Worm (Caenorhabditis elegans): Measurements from ENCODE around the gene str-16.

Gene str-16

DNA sequence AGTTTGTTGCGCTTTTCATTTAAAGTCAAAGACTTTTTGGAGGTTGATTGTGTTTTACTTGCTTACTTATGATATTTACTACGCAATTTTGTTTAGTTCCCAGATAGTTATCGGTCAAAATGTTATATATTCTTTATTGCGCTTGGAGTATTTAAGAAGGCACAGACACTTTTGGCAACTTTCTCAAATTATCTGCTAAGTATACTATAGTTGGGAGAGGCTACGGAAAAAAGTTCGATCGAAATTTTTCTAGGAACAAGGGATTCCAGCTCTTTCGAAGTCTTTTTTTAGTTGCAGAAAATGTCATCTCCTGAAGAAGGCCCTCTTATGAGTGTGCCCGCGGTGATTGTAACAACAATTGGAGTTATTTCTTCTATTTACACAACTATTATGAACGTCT, 23.4 kb downstream of the str-16 start, which contains the start of gene srbc-5:
TSS of gene srbc-5 (plus strand) at position 301 of the 400 bp plus-strand sequence.
- TF ChIP-seq daf-16 (GFP tag; optimal IDR thresholded peaks at IDR 0.05) (no peak), daf-16 (tag; optimal IDR thresholded peaks at IDR 0.05) (no peak), ceh-62 (tag; optimal IDR thresholded peaks at IDR 0.05) (no peak)

ce11 chrV:3266189-3266588, 29.5 kb downstream of the str-16 start, which contains the start of gene T28A11.17:
TSS of gene T28A11.17 (minus strand) at chrV:3266289.
- no peak for TF ChIP-seq lin-29 (GFP tag; IDR thresholded peaks at IDR 0.05)
- no peak for TF ChIP-seq nhr-237 (tag; optimal IDR thresholded peaks at IDR 0.05)
- no peak for TF ChIP-seq saeg-2 (GFP tag; IDR thresholded peaks at IDR 0.05)
- no peak for TF ChIP-seq R02D3.7 (tag; optimal IDR thresholded peaks at IDR 0.05)
- no peak for TF ChIP-seq lin-15B (tag; optimal IDR thresholded peaks at IDR 0.05)
- TF ChIP-seq daf-8 (GFP tag; IDR thresholded peaks at IDR 0.05), result no peak
- TF ChIP-seq daf-12 (tag; optimal IDR thresholded peaks at IDR 0.05), result no peak
- no peak for TF ChIP-seq mxl-2 (GFP tag; conservative IDR thresholded peaks at IDR 0.05)
- TF ChIP-seq aly-2 (tag; optimal IDR thresholded peaks at IDR 0.05), result no peak
- TF ChIP-seq egl-27 (tag; optimal IDR thresholded peaks at IDR 0.05), result no peak

- TF ChIP-seq Y5F2A.4 (GFP tag; optimal IDR thresholded peaks at IDR 0.05), result no peak
- TF ChIP-seq daf-16 (GFP tag; optimal IDR thresholded peaks at IDR 0.05), result peak in 1 of 2 experiments; percentile 44
- TF ChIP-seq daf-16 (tag; optimal IDR thresholded peaks at IDR 0.05), result no peak
Measured at ce11 chrV:3267950-3268349, 31.3 kb downstream of the str-16 start, which contains the start of gene T28A11.18. TSS of gene T28A11.18 (minus strand) at chrV:3268050.

DNA sequence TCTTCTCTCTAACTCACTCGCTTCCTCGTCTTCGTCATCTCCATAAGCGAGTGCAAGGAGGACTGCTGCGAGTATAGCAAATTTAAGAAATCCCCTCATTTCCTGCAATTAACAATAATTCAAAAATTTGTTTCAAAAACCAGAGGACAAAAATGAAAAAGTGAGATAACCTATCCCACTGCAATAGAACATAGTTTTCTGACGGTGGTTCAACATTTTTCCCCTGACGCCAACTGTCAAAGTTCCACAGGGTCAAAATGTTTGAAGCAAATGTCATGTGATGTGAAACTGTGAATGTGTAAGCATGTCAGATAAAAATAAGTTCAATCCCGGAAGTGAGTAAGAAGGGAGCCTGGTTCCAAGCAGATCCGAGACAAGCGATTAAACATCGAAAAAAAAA, 32.7 kb downstream of the str-16 start, which contains the start of gene T28A11.19:
TSS of gene T28A11.19 (minus strand) at position 108 of the 400 bp plus-strand sequence.
- no peak for TF ChIP-seq gei-8 (GFP tag; optimal IDR thresholded peaks at IDR 0.05)
- TF ChIP-seq unc-62 (GFP tag; optimal IDR thresholded peaks at IDR 0.05 in 1 of 2), result peak in 1 of 2 experiments; percentile 97
- TF ChIP-seq unc-62 (tag; optimal IDR thresholded peaks at IDR 0.05), result no peak
- TF ChIP-seq aha-1 (tag), result peak; percentile 31

ce11 chrV:3273156-3273555, 36.5 kb downstream of the str-16 start, which contains the start of gene T28A11.20:
TSS of gene T28A11.20 (minus strand) at chrV:3273256.
- TF ChIP-seq lsy-2 (tag; optimal IDR thresholded peaks at IDR 0.05), result no peak
- TF ChIP-seq nhr-11 (tag; optimal IDR thresholded peaks at IDR 0.05), result no peak

ce11 chrV:3273577-3274100, 37.0 kb downstream of the str-16 start, which contains the start of gene T28A11.4:
TSS of gene T28A11.4 (plus strand) at chrV:3274050.
- TF ChIP-seq aha-1 (tag) (peak; percentile 68), fos-1 (tag; optimal IDR thresholded peaks at IDR 0.05) (no peak), unc-39 (tag; optimal IDR thresholded peaks at IDR 0.05) (no peak), unc-62 (GFP tag; optimal IDR thresholded peaks at IDR 0.05 in 1 of 2) (peak in 1 of 2 experiments; percentile 55), unc-62 (tag; optimal IDR thresholded peaks at IDR 0.05) (no peak), hlh-30 (tag; optimal IDR thresholded peaks at IDR 0.05; ENCODE audit: insufficient read depth) (no peak), D1046.2 (GFP tag; IDR thresholded peaks at IDR 0.05) (no peak), tra-1 (GFP tag; IDR thresholded peaks at IDR 0.05) (no peak), spr-1 (tag; optimal IDR thresholded peaks at IDR 0.05) (no peak), Y75B8A.6 (GFP tag; IDR thresholded peaks at IDR 0.05) (no peak), nhr-42 (GFP tag; IDR thresholded peaks at IDR 0.05) (no peak), nhr-102 (tag; optimal IDR thresholded peaks at IDR 0.05) (no peak), snpc-4 (tag; optimal IDR thresholded peaks at IDR 0.05) (no peak), lin-29 (GFP tag; IDR thresholded peaks at IDR 0.05) (no peak), lin-13 (GFP tag; optimal IDR thresholded peaks at IDR 0.05) (no peak)

Measured in whole organism, L4 larva.